Worm (Caenorhabditis elegans): Measurements from ENCODE around the gene ndx-3.

- TF ChIP-seq ref-1 (GFP tag; conservative IDR thresholded peaks at IDR 0.05) (no peak), T22C8.4 (GFP tag; IDR thresholded peaks at IDR 0.05) (no peak), klf-2 (GFP tag; conservative IDR thresholded peaks at IDR 0.05) (no peak), tab-1 (GFP tag; IDR thresholded peaks at IDR 0.05) (no peak), flt-1 (GFP tag; IDR thresholded peaks at IDR 0.05) (no peak), ztf-29 (GFP tag; IDR thresholded peaks at IDR 0.05) (no peak), med-1 (GFP tag; optimal IDR thresholded peaks at IDR 0.05; ENCODE audit: insufficient read depth) (no peak), cog-1 (tag; optimal IDR thresholded peaks at IDR 0.05) (no peak), ztf-23 (GFP tag; IDR thresholded peaks at IDR 0.05) (0 out of 2 replicates have a peak, but pooled peaks have one; percentile 15)
Observed at ce11 chrII:4948118-4948517, 5.3 kb upstream of the ndx-3 start.

Measured in whole organism, midembryonic.